Fruit fly (Drosophila melanogaster): ENCODE measurements around the gene CG12984.
A peak's percentile ranks its signal among the peaks of the same experiment; 100 is the strongest.

CG12984 gene

DNA sequence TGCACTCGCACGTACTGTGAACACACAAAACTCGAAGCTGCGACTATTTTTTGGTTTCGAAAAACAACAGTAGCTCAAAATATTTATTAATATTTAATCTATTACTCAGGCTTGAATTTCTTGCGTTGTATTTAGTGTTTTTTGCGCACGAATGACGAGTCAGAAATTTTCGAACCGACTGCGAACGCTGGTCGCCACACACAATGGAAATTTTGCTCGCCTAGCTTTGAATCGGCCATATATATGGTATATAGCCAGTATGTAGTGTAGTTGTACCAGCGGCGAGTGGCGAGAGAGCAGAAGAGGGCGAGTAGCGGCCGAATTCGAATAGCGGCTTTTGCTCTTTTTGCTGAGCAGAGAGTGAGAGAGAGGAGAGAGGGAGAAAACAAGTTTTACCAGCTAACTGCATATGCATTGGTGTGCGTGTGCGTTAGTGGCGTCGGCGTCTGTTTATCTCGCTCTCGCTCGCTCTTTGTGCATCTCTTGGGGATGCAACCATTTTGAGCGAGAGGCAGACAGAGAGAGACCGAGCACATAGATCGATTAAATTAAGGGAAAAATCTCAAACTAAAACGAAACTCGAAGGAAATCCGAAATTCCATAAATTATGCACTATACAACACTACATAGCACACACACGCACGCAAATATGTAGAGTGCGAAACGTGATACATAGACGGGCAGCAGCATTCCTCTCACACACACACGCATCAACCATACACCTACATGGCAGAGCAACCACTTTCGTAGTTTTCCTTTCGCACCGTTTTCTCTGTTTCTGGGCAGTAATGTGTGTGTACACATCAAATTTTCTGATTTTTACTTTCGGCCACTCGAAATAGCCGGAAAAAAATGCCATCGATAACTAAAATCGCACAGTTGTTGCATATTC is 34.8 kb downstream of the CG12984 start (continued):
- TF ChIP-seq sna (GFP tag; IDR thresholded peaks at IDR 0.05; ENCODE audit: partially characterized antibody), result 0 out of 2 replicates have a peak, but pooled peaks have one; percentile 18
- TF ChIP-seq Dll (GFP tag; IDR thresholded peaks at IDR 0.05; ENCODE audit: partially characterized antibody), result peak; percentile 53; the same call in 3 of the 4 replicates
- TF ChIP-seq stc (GFP tag; IDR thresholded peaks at IDR 0.05), result no peak
- TF ChIP-seq Xrp1 (GFP tag; IDR thresholded peaks at IDR 0.05), result 0 out of 2 replicates have a peak, but pooled peaks have one; percentile 4
- no peak for TF ChIP-seq CG4854 (GFP tag; optimal IDR thresholded peaks at IDR 0.05)
- TF ChIP-seq z (GFP tag; IDR thresholded peaks at IDR 0.05), result peak; percentile 88
- TF ChIP-seq Dfd (GFP tag; optimal IDR thresholded peaks at IDR 0.05), result no peak

DNA sequence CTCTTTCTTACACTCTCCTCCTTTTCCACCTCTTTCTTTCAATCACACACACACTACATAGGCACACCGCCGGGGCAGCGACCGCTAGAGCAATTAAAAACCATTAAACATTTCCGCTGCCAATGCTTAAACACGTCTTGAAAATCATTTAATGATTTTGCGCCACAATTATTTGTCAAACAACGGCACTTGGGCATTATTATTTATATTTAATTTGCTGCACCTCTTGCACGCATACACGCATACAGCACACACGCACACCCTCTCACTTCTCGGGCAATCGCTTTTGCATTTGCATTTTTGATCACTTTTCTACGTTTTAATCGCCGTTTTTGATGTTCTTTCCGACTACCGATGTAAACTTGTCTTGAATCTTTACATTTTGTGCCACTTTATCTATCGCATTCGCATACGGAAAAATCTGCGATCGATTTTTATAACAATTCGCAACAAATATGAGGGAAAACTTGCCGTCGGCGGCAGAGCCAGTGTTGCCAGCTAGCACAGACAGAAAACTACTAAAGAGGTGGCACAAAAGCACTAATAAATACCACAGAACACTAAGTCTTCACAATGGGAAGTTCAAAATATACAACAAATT is 35.5 kb downstream of the CG12984 start, which contains the start of gene skd:
Gene skd (minus strand): TSS at position 518 of the 601 bp plus-strand sequence.
- TF ChIP-seq CG12659 (GFP tag; optimal IDR thresholded peaks at IDR 0.05) (peak; percentile 17), cg (GFP tag; optimal IDR thresholded peaks at IDR 0.05) (peak; percentile 70), CG10654 (GFP tag; optimal IDR thresholded peaks at IDR 0.05) (no peak), CG30431 (GFP tag; optimal IDR thresholded peaks at IDR 0.05) (no peak), vnd (GFP tag; IDR thresholded peaks at IDR 0.05; ENCODE audit: partially characterized antibody) (no peak), CG1603 (tag; optimal IDR thresholded peaks at IDR 0.05) (peak; percentile 15), onecut (GFP tag; IDR thresholded peaks at IDR 0.05) (peak; percentile 77), Opbp (GFP tag; IDR thresholded peaks at IDR 0.05; ENCODE audit: partially characterized antibody) (0 out of 3 replicates have a peak, but pooled peaks have one; percentile 6), CG17385 (GFP tag; optimal IDR thresholded peaks at IDR 0.05) (no peak), tup (GFP tag; optimal IDR thresholded peaks at IDR 0.05) (no peak), zfh1 (GFP tag; IDR thresholded peaks at IDR 0.05) (no peak), MESR4 (GFP tag; optimal IDR thresholded peaks at IDR 0.05) (peak; percentile 69), CG10431 (GFP tag; optimal IDR thresholded peaks at IDR 0.05) (peak; percentile 76), CG14965 (GFP tag; optimal IDR thresholded peaks at IDR 0.05; ENCODE audit: borderline replicate concordance) (no peak), CG8290 (GFP tag; optimal IDR thresholded peaks at IDR 0.05) (no peak), CG8290 (tag; optimal IDR thresholded peaks at IDR 0.05) (peak in 1 of 2 experiments; percentile 0), Jarid2 (GFP tag; optimal IDR thresholded peaks at IDR 0.05) (peak; percentile 46), peb (GFP tag; IDR thresholded peaks at IDR 0.05) (no peak), gem (tag; optimal IDR thresholded peaks at IDR 0.05) (no peak), so (GFP tag; IDR thresholded peaks at IDR 0.05) (no peak), CG6683 (GFP tag; optimal IDR thresholded peaks at IDR 0.05) (no peak), CG3995 (GFP tag; optimal IDR thresholded peaks at IDR 0.05) (no peak), CG4617 (GFP tag; optimal IDR thresholded peaks at IDR 0.05; ENCODE audit: borderline replicate concordance) (peak; percentile 28), sens (GFP tag) (peak; percentile 74), Tbp (GFP tag; optimal IDR thresholded peaks at IDR 0.05) (peak; percentile 41), rib (GFP tag; IDR thresholded peaks at IDR 0.05) (peak; percentile 34; the same call in 1 of the 2 replicates), chinmo (GFP tag; IDR thresholded peaks at IDR 0.05; ENCODE audit: partially characterized antibody) (peak; percentile 76), CG4282 (GFP tag; optimal IDR thresholded peaks at IDR 0.05) (no peak), stwl (tag; optimal IDR thresholded peaks at IDR 0.05) (peak; percentile 45), ato (GFP tag; IDR thresholded peaks at IDR 0.05; ENCODE audit: partially characterized antibody) (0 out of 2 replicates have a peak, but pooled peaks have one; percentile 11), slbo (GFP tag; IDR thresholded peaks at IDR 0.05) (no peak), bbx (GFP tag; IDR thresholded peaks at IDR 0.05; ENCODE audit: partially characterized antibody) (peak; percentile 42; the same call in 1 of the 2 replicates), Oli (tag; optimal IDR thresholded peaks at IDR 0.05) (no peak), pzg (GFP tag; optimal IDR thresholded peaks at IDR 0.05) (peak; percentile 38), CG9215 (GFP tag; IDR thresholded peaks at IDR 0.05) (peak; percentile 27), ssp (GFP tag; IDR thresholded peaks at IDR 0.05) (no peak), Bgb (GFP tag; IDR thresholded peaks at IDR 0.05; ENCODE audit: partially characterized antibody) (peak; percentile 35; the same call in 1 of the 2 replicates), lilli (GFP tag; optimal IDR thresholded peaks at IDR 0.05) (no peak), B-H1 (GFP tag; IDR thresholded peaks at IDR 0.05) (no peak)
